Fruit fly (Drosophila melanogaster) whole organism, prepupa: ENCODE results near the gene HHEX.

Experiments used
- Blimp-1 ChIP-seq: fragments of 200-800 bp; sonication (Bioruptor generic); optimal IDR thresholded peaks from 3 replicates; lab custom pipeline; 2017; ENCODE audit warnings: missing biosample characterization, missing genetic modification characterization, mild to moderate bottlenecking, moderate library complexity, missing genetic modification reagents
- CG10669 ChIP-seq: fragments of 200-800 bp; sonication (Bioruptor generic); optimal IDR thresholded peaks from 3 replicates; lab custom pipeline; 2018; ENCODE audit warnings: missing biosample characterization, mild to moderate bottlenecking, missing genetic modification characterization, moderate library complexity
- CG11294 ChIP-seq: fragments of 200-800 bp; sonication (Bioruptor generic); IDR thresholded peaks from 2 replicates; pipeline ENCODE4 v1.3.6; 2022; ENCODE audit warnings: missing biosample characterization, missing genetic modification characterization
- CG11902 ChIP-seq: fragments of 200-800 bp; sonication (Bioruptor generic); optimal IDR thresholded peaks from 3 replicates; lab custom pipeline; 2016; ENCODE audit warnings: missing biosample characterization, missing genetic modification characterization
- CG15336 ChIP-seq: fragments of 200-800 bp; sonication (Bioruptor generic); IDR thresholded peaks from 2 replicates; pipeline ENCODE4 v1.3.6; 2022; ENCODE audit warnings: missing biosample characterization, missing genetic modification characterization
- CG1621 ChIP-seq: fragments of 200-800 bp; sonication (Bioruptor generic); optimal IDR thresholded peaks from 3 replicates; lab custom pipeline; 2018; ENCODE audit warnings: missing biosample characterization, mild to moderate bottlenecking, missing genetic modification characterization
- CG3032 ChIP-seq: fragments of 200-800 bp; optimal IDR thresholded peaks from 2 replicates; lab custom pipeline; 2019; ENCODE audit warnings: missing biosample characterization, mild to moderate bottlenecking, missing genetic modification characterization, moderate library complexity
- CG31627 ChIP-seq: fragments of 200-800 bp; sonication (Bioruptor generic); optimal IDR thresholded peaks from 3 replicates; lab custom pipeline; 2016; ENCODE audit warnings: missing biosample characterization, missing genetic modification characterization
- CG34406 ChIP-seq: fragments of 200-800 bp; sonication (Bioruptor generic); optimal IDR thresholded peaks from 3 replicates; lab custom pipeline; 2016; ENCODE audit warnings: missing biosample characterization, missing genetic modification characterization
- CG6163 ChIP-seq: fragments of 200-800 bp; sonication (Bioruptor generic); IDR thresholded peaks from 3 replicates; pipeline ENCODE4 v1.3.6; 2022; ENCODE audit warnings: missing biosample characterization, missing genetic modification characterization
- CG6276 ChIP-seq: fragments of 200-800 bp; sonication (Bioruptor generic); optimal IDR thresholded peaks from 2 replicates; lab custom pipeline; 2017; ENCODE audit warnings: missing biosample characterization, mild to moderate bottlenecking, missing genetic modification characterization
- CG6792 ChIP-seq: fragments of 200-800 bp; sonication (Bioruptor generic); optimal IDR thresholded peaks from 3 replicates; lab custom pipeline; 2016; ENCODE audit warnings: missing biosample characterization, missing genetic modification characterization
- CG8119 ChIP-seq: fragments of 200-800 bp; sonication (Bioruptor generic); IDR thresholded peaks from 3 replicates; pipeline ENCODE4 v1.3.6; 2022; ENCODE audit warnings: missing biosample characterization, missing genetic modification characterization
- CG8319 ChIP-seq: fragments of 200-800 bp; sonication (Bioruptor generic); optimal IDR thresholded peaks from 3 replicates; lab custom pipeline; 2016; ENCODE audit warnings: missing biosample characterization, missing genetic modification characterization
- CG9139 ChIP-seq: fragments of 200-800 bp; sonication (Bioruptor generic); optimal IDR thresholded peaks from 3 replicates; lab custom pipeline; 2017; ENCODE audit warnings: missing biosample characterization, mild to moderate bottlenecking, missing genetic modification characterization
- Eip78C ChIP-seq: fragments of 200-800 bp; sonication (Bioruptor generic); peaks from one replicate; lab custom pipeline; 2016; ENCODE audit warnings: missing biosample characterization, missing genetic modification characterization
- Eip93F ChIP-seq: fragments of 200-800 bp; sonication (Bioruptor generic); optimal IDR thresholded peaks from 2 replicates; lab custom pipeline; 2016; ENCODE audit warnings: missing biosample characterization, mild to moderate bottlenecking, missing genetic modification characterization
- Ets21C ChIP-seq: fragments of 200-800 bp; sonication (Bioruptor generic); optimal IDR thresholded peaks from 3 replicates; lab custom pipeline; 2016; ENCODE audit warnings: missing biosample characterization, missing genetic modification characterization
- Hr39 ChIP-seq: fragments of 200-800 bp; sonication (Bioruptor generic); optimal IDR thresholded peaks from 2 replicates; lab custom pipeline; 2016; ENCODE audit warnings: missing biosample characterization, missing genetic modification characterization
- Lpt ChIP-seq: fragments of 200-800 bp; sonication (Bioruptor generic); optimal IDR thresholded peaks from 3 replicates; lab custom pipeline; 2016; ENCODE audit warnings: missing biosample characterization, missing genetic modification characterization
- Met ChIP-seq: fragments of 200-800 bp; sonication (Bioruptor generic); optimal IDR thresholded peaks from 3 replicates; lab custom pipeline; 2016; ENCODE audit warnings: missing biosample characterization, missing genetic modification characterization
- Smox ChIP-seq: fragments of 200-800 bp; sonication (Bioruptor generic); optimal IDR thresholded peaks from 3 replicates; lab custom pipeline; 2016; ENCODE audit warnings: missing biosample characterization, missing genetic modification characterization
- Sox14 ChIP-seq: fragments of 200-800 bp; sonication (Bioruptor generic); optimal IDR thresholded peaks from 3 replicates; lab custom pipeline; 2016; ENCODE audit warnings: missing biosample characterization, missing genetic modification characterization
- Sox15 ChIP-seq: fragments of 200-800 bp; sonication (Bioruptor generic); optimal IDR thresholded peaks from 3 replicates; lab custom pipeline; 2016; ENCODE audit warnings: missing biosample characterization, missing genetic modification characterization
- achi ChIP-seq: fragments of 200-800 bp; sonication (Bioruptor generic); optimal IDR thresholded peaks from 3 replicates; lab custom pipeline; 2016; ENCODE audit warnings: missing biosample characterization, missing genetic modification characterization
- acj6 ChIP-seq: fragments of 200-800 bp; sonication (Bioruptor generic); optimal IDR thresholded peaks from 3 replicates; lab custom pipeline; 2016; ENCODE audit warnings: missing biosample characterization, missing genetic modification characterization
- cyc ChIP-seq: fragments of 200-800 bp; sonication (Bioruptor generic); optimal IDR thresholded peaks from 3 replicates; lab custom pipeline; 2016; ENCODE audit warnings: missing biosample characterization, missing genetic modification characterization
- dsx ChIP-seq: fragments of 200-800 bp; optimal IDR thresholded peaks from 3 replicates; lab custom pipeline; 2019; ENCODE audit warnings: missing biosample characterization, mild to moderate bottlenecking, missing genetic modification characterization, moderate library complexity; ENCODE audit not compliant: poor library complexity, severe bottlenecking
- esn ChIP-seq: fragments of 200-800 bp; sonication (Bioruptor generic); optimal IDR thresholded peaks from 2 replicates; lab custom pipeline; 2016; ENCODE audit warnings: missing biosample characterization, mild to moderate bottlenecking, missing genetic modification characterization, moderate library complexity
- fd59A ChIP-seq: fragments of 200-800 bp; sonication (Bioruptor generic); optimal IDR thresholded peaks from 2 replicates; lab custom pipeline; 2017; ENCODE audit warnings: missing biosample characterization, mild to moderate bottlenecking, missing genetic modification characterization, missing genetic modification reagents
- fd85E ChIP-seq: fragments of 200-800 bp; sonication (Bioruptor generic); optimal IDR thresholded peaks from 3 replicates; lab custom pipeline; 2016; ENCODE audit warnings: missing biosample characterization, missing genetic modification characterization
- fkh ChIP-seq: fragments of 200-800 bp; sonication (Bioruptor generic); optimal IDR thresholded peaks from 3 replicates; lab custom pipeline; 2017; ENCODE audit warnings: missing biosample characterization, mild to moderate bottlenecking, missing genetic modification characterization, moderate library complexity
- lz ChIP-seq: fragments of 200-800 bp; sonication (Bioruptor generic); optimal IDR thresholded peaks from 3 replicates; lab custom pipeline; 2016; ENCODE audit warnings: missing biosample characterization, missing genetic modification characterization
- net ChIP-seq: fragments of 200-800 bp; sonication (Bioruptor generic); optimal IDR thresholded peaks from 3 replicates; lab custom pipeline; 2016; ENCODE audit warnings: missing biosample characterization, missing genetic modification characterization
- pdm3 ChIP-seq: fragments of 200-800 bp; sonication (Bioruptor generic); optimal IDR thresholded peaks from 3 replicates; lab custom pipeline; 2016; ENCODE audit warnings: missing biosample characterization, missing genetic modification characterization
- salr ChIP-seq, 2 experiments: fragments of 200-800 bp; sonication (Bioruptor generic); optimal IDR thresholded peaks; 3 replicates each; lab custom pipeline; 2016 to 2018; ENCODE audit warnings: missing biosample characterization in 2 of 2, missing genetic modification characterization in 2 of 2, mild to moderate bottlenecking in 1 of 2
- spab ChIP-seq: fragments of 200-800 bp; sonication (Bioruptor generic); optimal IDR thresholded peaks from 2 replicates; lab custom pipeline; 2017; ENCODE audit warnings: missing biosample characterization, mild to moderate bottlenecking, missing genetic modification characterization, missing genetic modification reagents
- svp ChIP-seq: fragments of 200-800 bp; sonication (Bioruptor generic); peaks from one replicate; lab custom pipeline; 2016; ENCODE audit warnings: missing biosample characterization, missing genetic modification characterization
- topi ChIP-seq: fragments of 200-800 bp; sonication (Bioruptor generic); optimal IDR thresholded peaks from 3 replicates; lab custom pipeline; 2016; ENCODE audit warnings: missing biosample characterization, missing genetic modification characterization

HHEX gene

DNA sequence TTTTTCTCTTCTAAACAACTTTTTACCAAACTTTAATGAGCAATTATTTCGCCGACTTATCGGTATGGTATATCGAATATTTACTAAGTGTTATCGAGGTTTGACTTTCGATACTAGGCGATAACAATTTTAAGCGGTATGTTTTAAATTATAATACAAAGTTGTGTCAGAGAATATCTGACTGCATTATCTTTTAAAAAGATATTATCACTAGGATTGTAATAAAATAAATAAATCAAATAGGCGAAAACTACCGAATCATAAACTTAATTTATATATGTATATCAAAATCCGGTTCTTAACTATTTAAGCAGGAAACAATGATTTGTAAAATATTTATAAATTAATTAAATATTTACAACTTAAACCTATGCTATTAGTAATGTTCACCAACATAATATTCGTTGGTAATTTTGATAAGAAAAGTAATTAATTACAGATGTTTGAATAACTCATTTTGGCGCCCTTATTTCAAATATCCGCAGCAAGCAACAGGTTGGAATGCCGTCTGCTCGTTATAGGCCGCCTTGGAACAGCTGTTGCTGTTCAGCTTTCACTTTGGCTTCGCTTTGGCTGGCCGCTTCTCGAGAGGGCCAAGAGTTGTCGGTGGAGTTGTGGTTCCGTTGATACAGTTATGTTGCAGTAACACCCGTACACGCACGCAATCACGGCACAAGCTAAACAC, 27.3 kb upstream of the HHEX start, which contains the start of the genes Sec15 and rtet (continued):
- TF ChIP-seq svp (peak; percentile 85), fd85E (GFP tag; lab: Kevin White, UChicago) (no peak), Smox (no peak), spab (GFP tag; lab: Kevin White, UChicago) (no peak), dsx (GFP tag; lab: Kevin White, UChicago) (peak; percentile 72), Lpt (GFP tag; lab: Kevin White, UChicago) (no peak), CG1621 (tag; lab: Kevin White, UChicago) (no peak), Eip93F (GFP tag; lab: Kevin White, UChicago) (peak; percentile 35), fd59A (peak; percentile 37), CG8119 (GFP tag; lab: Robert Waterston, UW) (no peak), CG15336 (GFP tag; lab: Robert Waterston, UW) (no peak), Ets21C (no peak), CG11294 (no peak), acj6 (GFP tag; lab: Kevin White, UChicago) (peak; percentile 49), Blimp-1 (GFP tag; lab: Kevin White, UChicago) (peak; percentile 74), CG3032 (tag; lab: Kevin White, UChicago) (peak; percentile 45), net (no peak), achi (no peak)

DNA sequence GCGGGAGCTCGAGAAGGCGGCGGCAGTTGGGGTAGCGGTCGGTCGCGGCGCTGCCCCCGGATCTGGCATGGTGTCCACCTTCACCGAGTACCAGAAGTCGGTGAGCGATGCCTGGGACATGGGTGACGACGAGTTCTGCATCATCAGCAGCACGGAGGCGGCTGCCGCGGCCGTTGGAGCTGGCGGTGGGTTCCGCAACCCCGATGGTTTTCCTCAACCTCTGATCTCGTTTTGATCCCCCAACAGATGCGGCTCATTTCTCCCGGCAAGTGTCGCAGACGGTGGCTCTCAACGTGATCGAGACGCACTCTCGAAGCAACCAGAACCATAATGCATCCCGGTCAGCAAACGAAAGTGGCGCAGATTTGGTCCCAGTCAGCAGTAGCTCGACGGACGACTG, 21.8 kb upstream of the HHEX start:
- TF ChIP-seq Eip78C (GFP tag; lab: Kevin White, UChicago) (no peak), CG6276 (GFP tag; lab: Kevin White, UChicago) (no peak), CG1621 (tag; lab: Kevin White, UChicago) (no peak)
- TF ChIP-seq, all 60 proteins: peak for 0

DNA sequence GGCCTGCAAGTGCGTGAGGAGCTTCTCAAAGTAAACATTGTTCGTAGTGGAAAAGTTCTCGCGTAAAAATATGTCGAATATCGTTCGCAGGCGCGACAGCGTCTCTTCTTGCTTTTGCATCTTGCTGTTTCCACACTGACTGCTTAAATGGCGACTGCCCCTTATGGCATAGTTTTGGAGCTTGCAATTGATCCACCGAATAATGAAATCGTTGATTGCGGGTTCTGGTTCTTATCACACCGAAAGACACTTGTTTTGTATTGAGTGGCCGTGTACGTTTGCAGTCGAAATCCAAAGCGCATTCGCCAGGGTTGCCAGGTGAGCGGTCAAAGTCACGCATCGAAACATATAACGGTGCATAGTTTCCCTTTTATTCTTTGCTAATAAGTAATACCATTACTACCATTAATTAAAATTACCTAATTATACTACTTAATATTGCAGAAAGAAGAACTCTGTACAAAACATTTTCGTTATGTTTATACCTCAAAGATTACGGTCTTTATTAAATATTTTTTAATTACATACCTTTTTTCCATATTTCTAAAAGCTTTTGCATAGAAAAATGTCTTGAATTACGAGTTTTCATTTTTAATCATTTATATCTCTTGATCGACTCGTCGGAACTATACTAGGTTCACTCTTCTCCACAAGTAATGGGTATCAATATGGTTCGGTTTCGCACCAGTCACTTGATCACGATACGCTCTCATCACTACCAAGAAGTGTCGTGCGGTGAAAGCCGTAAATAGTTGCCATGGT, 20.9 kb upstream of the HHEX start, which contains the start of the genes CG7044 and Tbc1d22:
Gene CG7044, minus strand, starts transcription at position 266 of the 762 bp plus-strand sequence.
Gene Tbc1d22, plus strand, starts transcription at position 747 of the 762 bp plus-strand sequence.
- peak; percentile 89 for TF ChIP-seq svp
- TF ChIP-seq pdm3 = no peak
- TF ChIP-seq esn (GFP tag; lab: Kevin White, UChicago) = peak; percentile 64
- TF ChIP-seq Eip78C (GFP tag; lab: Kevin White, UChicago) = peak; percentile 33
- TF ChIP-seq achi = no peak
- no peak for TF ChIP-seq dsx (GFP tag; lab: Kevin White, UChicago)
- peak; percentile 37 for TF ChIP-seq CG8319
- no peak for TF ChIP-seq salr (GFP tag; optimal IDR thresholded peaks at IDR 0.05; lab: Kevin White, UChicago)
- TF ChIP-seq fd59A = peak; percentile 5
- TF ChIP-seq cyc (GFP tag; lab: Kevin White, UChicago) = peak; percentile 50
- TF ChIP-seq CG11902 = peak; percentile 39
- no peak for TF ChIP-seq Met (GFP tag; lab: Kevin White, UChicago)
- no peak for TF ChIP-seq CG9139 (GFP tag; lab: Kevin White, UChicago)
- TF ChIP-seq Blimp-1 (GFP tag; lab: Kevin White, UChicago) = peak; percentile 0
- no peak for TF ChIP-seq CG10669 (GFP tag; lab: Kevin White, UChicago)
- TF ChIP-seq CG6163 = no peak
- TF ChIP-seq CG3032 (tag; lab: Kevin White, UChicago) = peak; percentile 60
- TF ChIP-seq fkh (GFP tag; lab: Kevin White, UChicago) = peak; percentile 55
- TF ChIP-seq Sox14 (GFP tag; lab: Kevin White, UChicago) = peak; percentile 35
- TF ChIP-seq lz (GFP tag; lab: Kevin White, UChicago) = peak; percentile 65
- peak; percentile 68 for TF ChIP-seq CG31627
- TF ChIP-seq CG6792 = peak; percentile 34
- TF ChIP-seq topi (GFP tag; lab: Kevin White, UChicago) = peak; percentile 41
- TF ChIP-seq Hr39 (GFP tag; lab: Kevin White, UChicago) = peak; percentile 70
- TF ChIP-seq CG34406 = no peak
- peak; percentile 62 for TF ChIP-seq Sox15 (GFP tag; lab: Kevin White, UChicago)
- TF ChIP-seq acj6 (GFP tag; lab: Kevin White, UChicago) = peak; percentile 47
- peak; percentile 35 for TF ChIP-seq Eip93F (GFP tag; lab: Kevin White, UChicago)
- TF ChIP-seq, all 60 proteins: peak for 19
